Fruit fly (Drosophila melanogaster) whole organism, embryonic: ENCODE data around the gene Cby.

Experiments
- ATbp ChIP-seq: fragments of 200-800 bp; sonication (Bioruptor generic); optimal IDR thresholded peaks from 2 replicates; lab custom pipeline; 2017; ENCODE audit warnings: missing biosample characterization, mild to moderate bottlenecking, missing genetic modification characterization, missing genetic modification reagents
- Atf-2 ChIP-seq: fragments of 200-800 bp; sonication (Bioruptor generic); optimal IDR thresholded peaks from 2 replicates; lab custom pipeline; 2016; ENCODE audit warnings: missing biosample characterization, missing genetic modification characterization
- Atf3 ChIP-seq: fragments of 200-800 bp; sonication (Bioruptor generic); optimal IDR thresholded peaks from 3 replicates; lab custom pipeline; 2016; ENCODE audit warnings: missing biosample characterization, missing genetic modification characterization
- C15 ChIP-seq: fragments of 200-800 bp; sonication (Bioruptor generic); IDR thresholded peaks from 3 replicates; pipeline ENCODE4 v1.3.6; 2022; ENCODE audit warnings: missing biosample characterization, missing genetic modification characterization
- CG10274 ChIP-seq: fragments of 200-800 bp; sonication (Bioruptor generic); optimal IDR thresholded peaks from 3 replicates; lab custom pipeline; 2017; ENCODE audit warnings: missing biosample characterization, mild to moderate bottlenecking, missing genetic modification characterization
- CG10321 ChIP-seq: fragments of 200-800 bp; sonication (Bioruptor generic); IDR thresholded peaks from 2 replicates; pipeline ENCODE4 v1.3.6; 2022; ENCODE audit warnings: missing biosample characterization, missing genetic modification characterization
- CG10959 ChIP-seq: fragments of 200-800 bp; sonication (Bioruptor generic); IDR thresholded peaks from 2 replicates; pipeline ENCODE4 v1.3.6; 2022; ENCODE audit warnings: missing biosample characterization, missing genetic modification characterization
- CG10979 ChIP-seq: fragments of 200-800 bp; sonication (Bioruptor generic); optimal IDR thresholded peaks from 2 replicates; lab custom pipeline; 2018; ENCODE audit warnings: missing biosample characterization, mild to moderate bottlenecking, missing genetic modification characterization, moderate library complexity
- CG11085 ChIP-seq: fragments of 200-800 bp; sonication (Bioruptor generic); IDR thresholded peaks from 2 replicates; pipeline ENCODE4 v1.3.6; 2022; ENCODE audit warnings: missing biosample characterization, missing genetic modification characterization
- CG11695 ChIP-seq: fragments of 200-800 bp; sonication (Bioruptor generic); IDR thresholded peaks from 3 replicates; pipeline ENCODE4 v1.3.6; 2022; ENCODE audit warnings: missing biosample characterization, missing genetic modification characterization
- CG12769 ChIP-seq: fragments of 200-800 bp; sonication (Bioruptor generic); optimal IDR thresholded peaks from 2 replicates; lab custom pipeline; 2019; ENCODE audit warnings: missing biosample characterization, mild to moderate bottlenecking, missing genetic modification characterization, moderate library complexity
- CG17359 ChIP-seq: fragments of 200-800 bp; sonication (Bioruptor generic); optimal IDR thresholded peaks from 3 replicates; lab custom pipeline; 2018; ENCODE audit warnings: missing biosample characterization, mild to moderate bottlenecking, missing genetic modification characterization, moderate library complexity
- CG1832 ChIP-seq: fragments of 200-800 bp; sonication (Bioruptor generic); optimal IDR thresholded peaks from 2 replicates; lab custom pipeline; 2017; ENCODE audit warnings: missing biosample characterization, mild to moderate bottlenecking, missing genetic modification characterization, inconsistent platforms
- CG18764 ChIP-seq: fragments of 200-800 bp; sonication (Bioruptor generic); optimal IDR thresholded peaks from 3 replicates; lab custom pipeline; 2016; ENCODE audit warnings: missing biosample characterization, missing genetic modification characterization
- CG7987 ChIP-seq: fragments of 200-800 bp; sonication (Bioruptor generic); optimal IDR thresholded peaks from 2 replicates; lab custom pipeline; 2018; ENCODE audit warnings: missing biosample characterization, mild to moderate bottlenecking, missing genetic modification characterization, moderate library complexity
- CG9727 ChIP-seq: fragments of 200-800 bp; sonication (Bioruptor generic); optimal IDR thresholded peaks from 3 replicates; lab custom pipeline; 2017; ENCODE audit warnings: missing biosample characterization, mild to moderate bottlenecking, missing genetic modification characterization
- CG9932 ChIP-seq: fragments of 200-800 bp; sonication (Bioruptor generic); IDR thresholded peaks from 2 replicates; pipeline ENCODE4 v1.3.6; 2022; ENCODE audit warnings: missing biosample characterization, missing genetic modification characterization
- Dfd ChIP-seq, 2 experiments: fragments of >200 bp; optimal IDR thresholded peaks; 2 replicates each; lab custom pipeline; 2017; ENCODE audit warnings: missing biosample characterization in 2 of 2, missing genetic modification characterization in 2 of 2
- Dp ChIP-seq: fragments of 200-800 bp; sonication (Bioruptor generic); optimal IDR thresholded peaks from 2 replicates; lab custom pipeline; 2018; ENCODE audit warnings: missing biosample characterization, mild to moderate bottlenecking, missing genetic modification characterization, moderate library complexity
- E2f1 ChIP-seq: fragments of 200-800 bp; sonication (Bioruptor generic); IDR thresholded peaks from 2 replicates; pipeline ENCODE4 v1.3.6; 2022; ENCODE audit warnings: missing biosample characterization, missing genetic modification characterization
- ERR ChIP-seq: fragments of 200-800 bp; sonication (Bioruptor generic); optimal IDR thresholded peaks from 2 replicates; lab custom pipeline; 2016; ENCODE audit warnings: missing biosample characterization, missing genetic modification characterization
- Fer1 ChIP-seq: fragments of 200-800 bp; sonication (Bioruptor generic); optimal IDR thresholded peaks from 2 replicates; lab custom pipeline; 2017; ENCODE audit warnings: missing biosample characterization, mild to moderate bottlenecking, missing genetic modification characterization
- GATAe ChIP-seq: fragments of 200-800 bp; sonication (Bioruptor generic); conservative IDR thresholded peaks from 2 replicates; pipeline ENCODE4 v1.3.6; 2022; ENCODE audit warnings: missing biosample characterization, missing genetic modification characterization
- H15 ChIP-seq: fragments of 200-800 bp; sonication (Bioruptor generic); IDR thresholded peaks from 3 replicates; pipeline ENCODE4 v1.3.6; 2022; ENCODE audit warnings: missing biosample characterization, missing genetic modification characterization
- Sox100B ChIP-seq: fragments of 200-800 bp; sonication (Bioruptor generic); optimal IDR thresholded peaks from 3 replicates; lab custom pipeline; 2018; ENCODE audit warnings: missing biosample characterization, mild to moderate bottlenecking, missing genetic modification characterization
- Sry-β ChIP-seq: fragments of 200-800 bp; sonication (Bioruptor generic); optimal IDR thresholded peaks from 2 replicates; lab custom pipeline; 2018; ENCODE audit warnings: missing biosample characterization, mild to moderate bottlenecking, missing genetic modification characterization, moderate library complexity
- Trl ChIP-seq, 3 experiments: fragments of >200 bp in 2 of 3; fragments of 200-800 bp in 1 of 3; sonication (Bioruptor generic) in 1 of 3; optimal IDR thresholded peaks; 2 replicates in 1 of 3; 3 replicates in 2 of 3; lab custom pipeline; 2016 to 2017; ENCODE audit warnings: missing biosample characterization in 1 of 3, missing genetic modification characterization in 1 of 3
- Usf ChIP-seq: fragments of 200-800 bp; sonication (Bioruptor generic); optimal IDR thresholded peaks from 2 replicates; lab custom pipeline; 2017; ENCODE audit warnings: missing genotype, missing biosample characterization, missing genetic modification characterization
- ato ChIP-seq: fragments of 200-800 bp; sonication (Bioruptor generic); IDR thresholded peaks from 2 replicates; pipeline ENCODE4 v1.3.6; 2022; ENCODE audit warnings: missing biosample characterization, missing genetic modification characterization; ENCODE audit not compliant: partially characterized antibody
- cg ChIP-seq: fragments of 200-800 bp; sonication (Bioruptor generic); optimal IDR thresholded peaks from 3 replicates; lab custom pipeline; 2019; ENCODE audit warnings: missing biosample characterization, mild to moderate bottlenecking, missing genetic modification characterization, moderate library complexity
- ci ChIP-seq: fragments of 200-800 bp; sonication (Bioruptor generic); IDR thresholded peaks from 3 replicates; pipeline ENCODE4 v1.3.6; 2022; ENCODE audit warnings: missing biosample characterization, missing genetic modification characterization
- croc ChIP-seq: fragments of 200-800 bp; sonication (Bioruptor generic); conservative IDR thresholded peaks from 3 replicates; pipeline ENCODE4 v1.3.6; 2022; ENCODE audit warnings: missing biosample characterization, missing genetic modification characterization
- cwo ChIP-seq: fragments of 200-800 bp; sonication (Bioruptor generic); optimal IDR thresholded peaks from 3 replicates; lab custom pipeline; 2017; ENCODE audit warnings: missing biosample characterization, missing genetic modification characterization, mild to moderate bottlenecking, moderate library complexity, missing genetic modification reagents
- hb ChIP-seq: fragments of 200-800 bp; sonication (Bioruptor generic); IDR thresholded peaks from 3 replicates; pipeline ENCODE4 v1.3.6; 2022; ENCODE audit warnings: missing biosample characterization, missing genetic modification characterization; ENCODE audit not compliant: partially characterized antibody
- klu ChIP-seq: fragments of 200-800 bp; sonication (Bioruptor generic); IDR thresholded peaks from 2 replicates; pipeline ENCODE4 v1.3.6; 2022; ENCODE audit warnings: missing biosample characterization, missing genetic modification characterization
- lbe ChIP-seq: fragments of 200-800 bp; sonication (Bioruptor generic); optimal IDR thresholded peaks from 2 replicates; lab custom pipeline; 2016; ENCODE audit warnings: missing biosample characterization, mild to moderate bottlenecking, missing genetic modification characterization
- lov ChIP-seq, 2 experiments: fragments of 200-800 bp in 1 of 2; fragments of >200 bp in 1 of 2; sonication (Bioruptor generic) in 1 of 2; IDR thresholded peaks in 1 of 2; optimal IDR thresholded peaks in 1 of 2; 2 replicates in 1 of 2; 3 replicates in 1 of 2; pipeline versions ENCODE4 v1.3.6 to Lab custom; 2017 to 2022; ENCODE audit warnings: missing biosample characterization in 1 of 2, missing genetic modification characterization in 1 of 2
- psq ChIP-seq: fragments of 200-800 bp; sonication (Bioruptor generic); optimal IDR thresholded peaks from 2 replicates; lab custom pipeline; 2017; ENCODE audit warnings: missing biosample characterization, missing genetic modification characterization
- salm ChIP-seq: fragments of 200-800 bp; sonication (Bioruptor generic); optimal IDR thresholded peaks from 2 replicates; lab custom pipeline; 2018; ENCODE audit warnings: missing biosample characterization, mild to moderate bottlenecking, missing genetic modification characterization
- sc ChIP-seq, 3 experiments: fragments of >200 bp in 2 of 3; fragments of 200-800 bp in 1 of 3; sonication (Bioruptor generic) in 1 of 3; optimal IDR thresholded peaks; 2 replicates in 2 of 3; 3 replicates in 1 of 3; lab custom pipeline; 2017; ENCODE audit warnings: mild to moderate bottlenecking in 1 of 3, missing biosample characterization in 1 of 3, missing genetic modification characterization in 1 of 3, missing genetic modification reagents in 1 of 3
- sens ChIP-seq: fragments of 200-800 bp; sonication (Bioruptor generic); peaks from one replicate; lab custom pipeline; 2016; ENCODE audit warnings: missing biosample characterization, missing genetic modification characterization
- sens-2 ChIP-seq: fragments of 200-800 bp; sonication (Bioruptor generic); IDR thresholded peaks from 2 replicates; pipeline ENCODE4 v1.3.6; 2022; ENCODE audit warnings: missing biosample characterization, missing genetic modification characterization
- sna ChIP-seq: fragments of 200-800 bp; sonication (Bioruptor generic); IDR thresholded peaks from 2 replicates; pipeline ENCODE4 v1.3.6; 2022; ENCODE audit warnings: missing biosample characterization, missing genetic modification characterization; ENCODE audit not compliant: partially characterized antibody
- stc ChIP-seq: fragments of 200-800 bp; sonication (Bioruptor generic); IDR thresholded peaks from 2 replicates; pipeline ENCODE4 v1.3.6; 2022; ENCODE audit warnings: missing biosample characterization, missing genetic modification characterization
- tap ChIP-seq: fragments of 200-800 bp; optimal IDR thresholded peaks from 3 replicates; lab custom pipeline; 2019; ENCODE audit warnings: missing biosample characterization, mild to moderate bottlenecking, missing genetic modification characterization, moderate library complexity
- tup ChIP-seq: fragments of 200-800 bp; sonication (Bioruptor generic); optimal IDR thresholded peaks from 2 replicates; lab custom pipeline; 2016; ENCODE audit warnings: missing biosample characterization, mild to moderate bottlenecking, missing genetic modification characterization, moderate library complexity
- yki ChIP-seq: fragments of >200 bp; optimal IDR thresholded peaks from 3 replicates; lab custom pipeline; 2018

The Cby gene

DNA sequence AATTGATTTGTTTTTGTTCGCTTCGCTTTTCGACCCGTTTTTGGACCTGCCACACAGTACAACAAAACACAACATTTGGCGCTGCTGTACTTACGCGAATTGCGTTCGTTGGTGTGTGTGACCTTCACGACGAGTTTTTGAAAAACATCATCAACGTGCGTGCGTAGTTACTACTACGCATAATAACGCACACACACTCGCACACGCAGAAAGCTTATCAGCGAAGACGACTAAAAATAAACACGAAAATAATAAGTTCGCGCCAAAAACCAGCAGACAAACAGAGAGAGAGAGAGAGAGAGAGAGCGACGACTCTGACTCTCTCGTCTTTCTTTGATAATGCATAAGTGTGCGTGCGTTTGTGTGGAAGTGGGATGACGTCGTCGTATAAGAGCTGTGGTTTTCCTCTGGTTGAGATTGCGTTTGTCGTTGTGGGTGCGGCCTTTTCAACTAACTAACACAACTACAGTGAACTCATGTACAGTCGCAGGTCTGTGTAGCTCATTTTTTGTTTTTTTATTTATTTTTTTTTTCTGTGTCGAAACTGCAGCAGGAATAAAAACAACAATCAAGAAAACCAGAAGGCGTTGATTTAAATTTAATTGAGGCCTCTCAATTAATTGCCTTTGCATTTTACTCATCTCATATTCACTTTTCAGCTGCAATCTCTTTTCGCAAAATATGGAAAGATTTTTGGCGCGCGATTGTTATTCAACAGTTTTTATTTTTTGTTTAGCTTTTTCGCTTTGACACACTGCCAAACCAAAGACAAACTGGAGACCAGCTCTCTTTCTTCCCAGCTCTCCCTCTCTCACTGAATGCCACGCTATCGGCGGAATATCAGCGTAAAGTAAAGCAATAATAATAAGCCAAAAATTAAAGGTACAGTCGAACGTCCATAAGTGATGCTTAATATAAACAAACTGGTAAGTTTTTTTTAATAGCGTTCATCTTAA, 13.9 kb upstream of the Cby start (continued):
- TF ChIP-seq CG10321 (GFP tag; lab: Robert Waterston, UW) (no peak), E2f1 (GFP tag; lab: Robert Waterston, UW) (peak; percentile 69; the same call in 1 of the 2 replicates), klu (GFP tag; lab: Robert Waterston, UW) (no peak), CG1832 (GFP tag; lab: Kevin White, UChicago) (peak; percentile 66), CG11085 (GFP tag; lab: Robert Waterston, UW) (no peak), Dp (GFP tag; lab: Kevin White, UChicago) (peak; percentile 63), Sox100B (peak; percentile 5), tap (tag; lab: Kevin White, UChicago) (no peak), croc (GFP tag; lab: Robert Waterston, UW) (no peak), sens-2 (GFP tag; lab: Robert Waterston, UW) (0 out of 2 replicates have a peak, but pooled peaks have one; percentile 56), salm (tag; lab: Kevin White, UChicago) (no peak), lov (optimal IDR thresholded peaks at IDR 0.05; lab: Kevin White, UChicago) (no peak), lov (GFP tag; IDR thresholded peaks at IDR 0.05; lab: Robert Waterston, UW) (0 out of 3 replicates have a peak, but pooled peaks have one; percentile 70), CG12769 (peak; percentile 80), cwo (GFP tag; lab: Kevin White, UChicago) (peak; percentile 7), ato (GFP tag; lab: Robert Waterston, UW) (no peak), C15 (GFP tag; lab: Robert Waterston, UW) (no peak), cg (GFP tag; lab: Kevin White, UChicago) (peak; percentile 96), psq (GFP tag; lab: Kevin White, UChicago) (peak; percentile 70), Fer1 (peak; percentile 15), hb (GFP tag; lab: Robert Waterston, UW) (no peak), sens (GFP tag; lab: Kevin White, UChicago) (peak; percentile 74), tup (GFP tag; lab: Kevin White, UChicago) (no peak), CG11695 (GFP tag; lab: Robert Waterston, UW) (0 out of 3 replicates have a peak, but pooled peaks have one; percentile 7), GATAe (GFP tag; lab: Robert Waterston, UW) (no peak; the same call in 1 of the 2 replicates), Atf3 (GFP tag; lab: Kevin White, UChicago) (no peak), CG10979 (tag; lab: Kevin White, UChicago) (no peak), CG10274 (GFP tag; lab: Kevin White, UChicago) (no peak), Dfd (GFP tag; optimal IDR thresholded peaks at IDR 0.05; lab: Kevin White, UChicago) (no peak), ci (GFP tag; lab: Robert Waterston, UW) (peak; percentile 45; the same call in 2 of the 3 replicates), CG9932 (GFP tag; lab: Robert Waterston, UW) (peak; percentile 22; the same call in 1 of the 2 replicates), lbe (GFP tag; lab: Kevin White, UChicago) (peak; percentile 85), CG10959 (no peak), Trl (optimal IDR thresholded peaks at IDR 0.05; lab: Kevin White, UChicago) (peak; percentile 95 to 98), Trl (GFP tag; optimal IDR thresholded peaks at IDR 0.05; lab: Kevin White, UChicago) (peak; percentile 63), Usf (GFP tag; lab: Kevin White, UChicago) (no peak), yki (peak; percentile 70), sc (optimal IDR thresholded peaks at IDR 0.05; lab: Kevin White, UChicago) (no peak), sc (GFP tag; optimal IDR thresholded peaks at IDR 0.05; lab: Kevin White, UChicago) (no peak), CG9727 (GFP tag; lab: Kevin White, UChicago) (no peak), ATbp (GFP tag; lab: Kevin White, UChicago) (peak; percentile 50), CG7987 (GFP tag; lab: Kevin White, UChicago) (peak; percentile 66), Atf-2 (peak; percentile 5), H15 (no peak), Sry-β (no peak), stc (peak; percentile 14; the same call in 1 of the 2 replicates), CG17359 (tag; lab: Kevin White, UChicago) (peak; percentile 80), CG18764 (GFP tag; lab: Kevin White, UChicago) (no peak), sna (GFP tag; lab: Robert Waterston, UW) (no peak), ERR (GFP tag; lab: Kevin White, UChicago) (peak; percentile 86)
